Fruit fly (Drosophila melanogaster) S2 (cell line): ENCODE data around the gene Cpr72Ea.

Source experiments
- CG8478 ChIP-seq: fragments of >200 bp; optimal IDR thresholded peaks from 2 replicates; lab custom pipeline; 2018
- CTCF ChIP-seq, 2 experiments: fragments of >200 bp; optimal IDR thresholded peaks; 2 replicates each; lab custom pipeline; 2018

- no peak for TF ChIP-seq CG8478 (lab: Kevin White, UChicago)
- TF ChIP-seq CTCF (optimal IDR thresholded peaks at IDR 0.05; lab: Kevin White, UChicago), result no peak
Measured at dm6 chr3L:16392874-16393273, 30.5 kb downstream of the Cpr72Ea start.
